Worm (Caenorhabditis elegans) whole organism, late embryonic: Measurements from ENCODE around the gene C05B5.2.

ENCODE experiments used
- C38D4.7 ChIP-seq: fragments of 200-800 bp; sonication (Bioruptor generic); optimal IDR thresholded peaks from 2 replicates; lab custom pipeline; 2018; ENCODE audit warnings: mild to moderate bottlenecking, missing genetic modification characterization, moderate library complexity, missing compliant biosample characterization
- K02D7.2 ChIP-seq: sonication (generic microtip); optimal IDR thresholded peaks from 2 replicates; lab custom pipeline; 2017; ENCODE audit warnings: mild to moderate bottlenecking, missing genetic modification characterization, missing compliant biosample characterization
- K09A11.1 ChIP-seq: sonication (generic microtip); optimal IDR thresholded peaks from 2 replicates; lab custom pipeline; 2017; ENCODE audit warnings: antibody characterized with exemption, mild to moderate bottlenecking, missing genetic modification characterization, missing compliant biosample characterization; ENCODE audit not compliant: insufficient read depth
- ahr-1 ChIP-seq: sonication (generic microtip); optimal IDR thresholded peaks from 2 replicates; lab custom pipeline; 2016; ENCODE audit warnings: missing genetic modification characterization, missing compliant biosample characterization
- ceh-19 ChIP-seq: fragments of 200-800 bp; sonication (Bioruptor generic); optimal IDR thresholded peaks from 2 replicates; lab custom pipeline; 2018; ENCODE audit warnings: mild to moderate bottlenecking, missing genetic modification characterization, missing compliant biosample characterization
- ceh-2 ChIP-seq: sonication (generic microtip); optimal IDR thresholded peaks from 2 replicates; lab custom pipeline; 2016; ENCODE audit warnings: missing genotype, missing genetic modification characterization, missing compliant biosample characterization
- ceh-22 ChIP-seq: sonication (generic microtip); optimal IDR thresholded peaks from 2 replicates; lab custom pipeline; 2017; ENCODE audit warnings: missing biosample characterization, missing genetic modification characterization
- ceh-24 ChIP-seq: sonication (generic microtip); optimal IDR thresholded peaks from 2 replicates; lab custom pipeline; 2016; ENCODE audit warnings: mild to moderate bottlenecking, missing genetic modification characterization, missing compliant biosample characterization
- ceh-30 ChIP-seq: fragments of 150-350 bp; optimal IDR thresholded peaks from 2 replicates; lab custom pipeline; 2014; ENCODE audit warnings: missing biosample characterization, missing genetic modification characterization
- ceh-31 ChIP-seq: sonication (generic microtip); optimal IDR thresholded peaks from 2 replicates; lab custom pipeline; 2016; ENCODE audit warnings: missing genetic modification characterization, missing compliant biosample characterization
- ceh-34 ChIP-seq: sonication (generic microtip); optimal IDR thresholded peaks from 2 replicates; lab custom pipeline; 2016; ENCODE audit warnings: mild to moderate bottlenecking, missing genetic modification characterization, missing compliant biosample characterization
- ceh-45 ChIP-seq: fragments of 200-800 bp; sonication (Bioruptor generic); IDR thresholded peaks from 2 replicates; pipeline ENCODE4 v1.3.6; 2022; ENCODE audit warnings: missing genetic modification reagents, missing genetic modification characterization, missing compliant biosample characterization
- ceh-48 ChIP-seq: sonication (generic microtip); optimal IDR thresholded peaks from 2 replicates; lab custom pipeline; 2016; ENCODE audit warnings: missing genetic modification characterization, inconsistent platforms, missing compliant biosample characterization
- ceh-6 ChIP-seq: fragments of 200-800 bp; sonication (Bioruptor generic); optimal IDR thresholded peaks from 2 replicates; lab custom pipeline; 2018; ENCODE audit warnings: mild to moderate bottlenecking, missing genetic modification characterization, missing compliant biosample characterization
- dmd-4 ChIP-seq: sonication (generic microtip); optimal IDR thresholded peaks from 2 replicates; lab custom pipeline; 2016; ENCODE audit warnings: borderline replicate concordance, missing genetic modification characterization, missing compliant biosample characterization
- eyg-1 ChIP-seq: sonication (generic microtip); optimal IDR thresholded peaks from 2 replicates; lab custom pipeline; 2016; ENCODE audit warnings: missing genotype, missing genetic modification characterization, missing compliant biosample characterization
- fkh-10 ChIP-seq: fragments of 150-350 bp; optimal IDR thresholded peaks from 2 replicates; lab custom pipeline; 2014; ENCODE audit warnings: missing biosample characterization, missing genetic modification reagents, missing genetic modification characterization
- hlh-30 ChIP-seq: sonication (generic microtip); optimal IDR thresholded peaks from 2 replicates; lab custom pipeline; 2017; ENCODE audit warnings: antibody characterized with exemption, missing genetic modification characterization, missing compliant biosample characterization; ENCODE audit not compliant: insufficient read depth
- hlh-8 ChIP-seq: sonication (generic microtip); optimal IDR thresholded peaks from 2 replicates; lab custom pipeline; 2016; ENCODE audit warnings: missing genotype, missing genetic modification characterization, missing compliant biosample characterization
- lin-11 ChIP-seq: fragments of 200-800 bp; sonication (Bioruptor generic); optimal IDR thresholded peaks from 2 replicates; lab custom pipeline; 2018; ENCODE audit warnings: mild to moderate bottlenecking, missing genetic modification characterization, missing compliant biosample characterization
- mec-3 ChIP-seq: sonication (generic microtip); optimal IDR thresholded peaks from 2 replicates; lab custom pipeline; 2016; ENCODE audit warnings: borderline replicate concordance, missing genetic modification characterization, missing compliant biosample characterization
- npax-4 ChIP-seq: sonication (generic microtip); optimal IDR thresholded peaks from 2 replicates; lab custom pipeline; 2016; ENCODE audit warnings: missing genetic modification characterization, missing compliant biosample characterization
- pat-9 ChIP-seq: fragments of 200-800 bp; sonication (Bioruptor generic); optimal IDR thresholded peaks from 2 replicates; lab custom pipeline; 2018; ENCODE audit warnings: mild to moderate bottlenecking, missing genetic modification characterization, moderate library complexity, missing compliant biosample characterization
- pha-2 ChIP-seq: sonication (generic microtip); optimal IDR thresholded peaks from 2 replicates; lab custom pipeline; 2017; ENCODE audit warnings: mild to moderate bottlenecking, missing genetic modification characterization, missing compliant biosample characterization
- pha-4 ChIP-seq: fragments of 150-350 bp; optimal IDR thresholded peaks from 2 replicates; lab custom pipeline; 2018; ENCODE audit warnings: missing biosample characterization, missing genetic modification reagents, missing genetic modification characterization
- pqm-1 ChIP-seq: sonication (generic microtip); optimal IDR thresholded peaks from 2 replicates; lab custom pipeline; 2016; ENCODE audit warnings: missing genetic modification characterization, missing compliant biosample characterization
- ref-2 ChIP-seq: sonication (generic microtip); optimal IDR thresholded peaks from 2 replicates; lab custom pipeline; 2016; ENCODE audit warnings: missing genetic modification characterization, missing compliant biosample characterization
- sox-4 ChIP-seq: sonication (generic microtip); optimal IDR thresholded peaks from 2 replicates; lab custom pipeline; 2017; ENCODE audit warnings: mild to moderate bottlenecking, missing genetic modification characterization, inconsistent platforms, missing compliant biosample characterization
- syd-9 ChIP-seq: sonication (generic microtip); optimal IDR thresholded peaks from 2 replicates; lab custom pipeline; 2016; ENCODE audit warnings: mild to moderate bottlenecking, missing genetic modification characterization, moderate library complexity, missing compliant biosample characterization
- tbx-2 ChIP-seq: sonication (generic microtip); optimal IDR thresholded peaks from 2 replicates; lab custom pipeline; 2016; ENCODE audit warnings: missing genetic modification characterization, missing compliant biosample characterization
- tbx-7 ChIP-seq: sonication (generic microtip); optimal IDR thresholded peaks from 2 replicates; lab custom pipeline; 2016; ENCODE audit warnings: missing genotype, missing genetic modification characterization, missing compliant biosample characterization
- unc-3 ChIP-seq, 2 experiments: fragments of 200-800 bp in 1 of 2; sonication (Bioruptor generic) in 1 of 2; sonication (generic microtip) in 1 of 2; conservative IDR thresholded peaks in 1 of 2; optimal IDR thresholded peaks in 1 of 2; 2 replicates each; pipeline versions ENCODE4 v1.3.6 to Lab custom; 2016 to 2022; ENCODE audit warnings: missing compliant biosample characterization in 2 of 2, missing genetic modification characterization in 2 of 2, missing genetic modification reagents in 1 of 2
- unc-42 ChIP-seq: sonication (generic microtip); optimal IDR thresholded peaks from 2 replicates; lab custom pipeline; 2016; ENCODE audit warnings: missing genotype, missing genetic modification characterization, missing compliant biosample characterization
- unc-86 ChIP-seq: sonication (generic microtip); optimal IDR thresholded peaks from 2 replicates; lab custom pipeline; 2016; ENCODE audit warnings: missing genetic modification characterization, missing compliant biosample characterization
- zip-5 ChIP-seq: sonication (generic microtip); optimal IDR thresholded peaks from 2 replicates; lab custom pipeline; 2016; ENCODE audit warnings: missing genetic modification characterization, missing compliant biosample characterization
- ztf-16 ChIP-seq: sonication (generic microtip); optimal IDR thresholded peaks from 2 replicates; lab custom pipeline; 2017; ENCODE audit warnings: missing genetic modification characterization, missing compliant biosample characterization

The C05B5.2 gene

DNA sequence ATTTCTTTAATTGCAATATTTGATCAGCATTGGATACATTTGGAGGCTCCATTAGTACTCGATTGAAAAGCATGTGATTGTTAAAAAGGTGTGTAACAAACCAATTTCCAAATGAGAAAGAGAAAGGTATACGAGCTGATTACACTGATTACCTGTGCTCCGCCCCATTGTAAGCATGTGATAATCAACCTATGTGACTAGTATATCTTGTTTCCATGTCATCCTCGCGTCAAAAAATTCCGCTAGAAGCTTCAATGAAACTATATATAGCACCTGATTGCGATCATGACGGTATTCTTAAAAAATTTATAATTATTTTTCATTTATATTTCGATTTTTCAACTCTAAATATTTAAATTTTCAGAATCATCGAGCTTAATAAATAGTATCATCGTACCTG, 30.2 kb upstream of the C05B5.2 start, which contains the start of gene M04D8.4:
TSS of gene M04D8.4 (minus strand) at position 101 of the 400 bp plus-strand sequence.
- no peak for TF ChIP-seq zip-5 (tag; lab: Kevin White, UChicago)
- TF ChIP-seq ceh-22 (tag; lab: Kevin White, UChicago) = no peak
- TF ChIP-seq pha-4 (tag; lab: Kevin White, UChicago) = no peak
- no peak for TF ChIP-seq K02D7.2
- TF ChIP-seq syd-9 = no peak
- no peak for TF ChIP-seq hlh-8 (tag; lab: Kevin White, UChicago)
- TF ChIP-seq eyg-1 (tag; lab: Kevin White, UChicago) = no peak
- TF ChIP-seq C38D4.7 (GFP tag; lab: Kevin White, UChicago) = no peak
- no peak for TF ChIP-seq ref-2 (tag; lab: Kevin White, UChicago)
- no peak for TF ChIP-seq tbx-2 (tag; lab: Kevin White, UChicago)
- TF ChIP-seq ceh-19 = no peak
- TF ChIP-seq, all 69 proteins: peak for 0

DNA sequence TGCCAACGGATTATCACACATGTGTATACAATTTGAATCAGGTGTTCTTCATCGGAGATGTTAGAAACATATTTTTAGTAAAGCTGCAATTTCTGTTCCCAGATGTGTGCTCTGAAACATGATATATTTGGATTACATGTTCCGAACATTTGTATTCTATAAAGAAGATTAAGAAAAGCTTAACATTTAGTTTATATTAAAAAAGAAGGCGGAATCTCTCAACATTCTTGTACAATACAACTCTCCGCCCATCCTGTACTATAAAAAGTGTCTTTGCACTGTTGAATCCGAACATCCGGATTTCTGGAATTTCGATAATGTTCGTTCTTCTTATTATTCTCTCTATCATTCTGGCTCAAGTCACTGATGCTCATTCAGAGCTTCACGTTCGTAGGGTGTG, 27.6 kb upstream of the C05B5.2 start, which contains the start of gene ins-23:
TSS of gene ins-23 (plus strand) at position 301 of the 400 bp plus-strand sequence.
- TF ChIP-seq ceh-6 (no peak), ceh-30 (tag; lab: Kevin White, UChicago) (no peak), unc-42 (tag; lab: Kevin White, UChicago) (no peak), unc-3 (GFP tag; conservative IDR thresholded peaks at IDR 0.05; lab: Robert Waterston, UW) (no peak), unc-3 (tag; optimal IDR thresholded peaks at IDR 0.05; lab: Kevin White, UChicago) (no peak), K02D7.2 (no peak), ceh-31 (tag; lab: Kevin White, UChicago) (no peak), pha-2 (tag; lab: Kevin White, UChicago) (no peak), hlh-30 (tag; lab: Kevin White, UChicago) (no peak), ceh-22 (tag; lab: Kevin White, UChicago) (no peak), ceh-34 (no peak), mec-3 (tag; lab: Kevin White, UChicago) (no peak), fkh-10 (GFP tag; lab: Kevin White, UChicago) (no peak), ceh-24 (tag; lab: Kevin White, UChicago) (no peak), tbx-7 (tag; lab: Kevin White, UChicago) (no peak), ceh-45 (no peak)

DNA sequence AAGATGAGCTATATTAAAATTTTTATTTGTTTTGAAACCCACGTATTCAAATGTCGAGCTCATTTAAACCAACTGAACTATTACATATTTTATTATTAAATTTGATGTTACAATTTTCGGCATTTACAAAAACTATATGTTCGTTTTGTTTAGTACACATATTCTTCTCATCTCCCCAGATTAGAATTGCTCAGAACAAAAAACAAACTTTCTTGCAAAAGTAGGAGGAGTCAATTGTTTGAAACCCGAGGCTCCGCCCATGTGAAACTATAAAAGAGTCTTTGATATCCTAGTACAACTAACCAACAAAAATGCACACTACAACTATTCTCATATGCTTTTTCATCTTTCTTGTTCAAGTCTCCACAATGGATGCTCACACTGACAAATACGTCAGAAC, 25.7 kb upstream of the C05B5.2 start, which contains the start of gene ins-22:
TSS of gene ins-22 (plus strand) at position 301 of the 400 bp plus-strand sequence.
- TF ChIP-seq K09A11.1 (tag; lab: Kevin White, UChicago) = no peak
- no peak for TF ChIP-seq tbx-2 (tag; lab: Kevin White, UChicago)
- no peak for TF ChIP-seq mec-3 (tag; lab: Kevin White, UChicago)
- no peak for TF ChIP-seq pqm-1 (tag; lab: Kevin White, UChicago)
- no peak for TF ChIP-seq unc-3 (GFP tag; conservative IDR thresholded peaks at IDR 0.05; lab: Robert Waterston, UW)
- no peak for TF ChIP-seq unc-3 (tag; optimal IDR thresholded peaks at IDR 0.05; lab: Kevin White, UChicago)
- TF ChIP-seq dmd-4 = no peak
- TF ChIP-seq ahr-1 (tag; lab: Kevin White, UChicago) = no peak
- no peak for TF ChIP-seq pat-9
- no peak for TF ChIP-seq ceh-30 (tag; lab: Kevin White, UChicago)
- no peak for TF ChIP-seq C38D4.7 (GFP tag; lab: Kevin White, UChicago)
- TF ChIP-seq npax-4 (tag; lab: Kevin White, UChicago) = no peak
- TF ChIP-seq ceh-2 = no peak
- no peak for TF ChIP-seq zip-5 (tag; lab: Kevin White, UChicago)
- no peak for TF ChIP-seq ztf-16
- TF ChIP-seq unc-86 (tag; lab: Kevin White, UChicago) = no peak
- TF ChIP-seq lin-11 (tag; lab: Kevin White, UChicago) = no peak
- TF ChIP-seq ceh-48 (tag; lab: Kevin White, UChicago) = no peak
- no peak for TF ChIP-seq K02D7.2

ce11 chrIII:10023452-10023851, 23.1 kb upstream of the C05B5.2 start, which contains the start of gene ins-21:
ins-21 (plus strand) TSS chrIII:10023752.
- no peak for TF ChIP-seq sox-4 (tag; lab: Kevin White, UChicago)
- TF ChIP-seq, all 69 proteins: peak for 0
